Worm (Caenorhabditis elegans): ENCODE results near the gene hic-1.

DNA sequence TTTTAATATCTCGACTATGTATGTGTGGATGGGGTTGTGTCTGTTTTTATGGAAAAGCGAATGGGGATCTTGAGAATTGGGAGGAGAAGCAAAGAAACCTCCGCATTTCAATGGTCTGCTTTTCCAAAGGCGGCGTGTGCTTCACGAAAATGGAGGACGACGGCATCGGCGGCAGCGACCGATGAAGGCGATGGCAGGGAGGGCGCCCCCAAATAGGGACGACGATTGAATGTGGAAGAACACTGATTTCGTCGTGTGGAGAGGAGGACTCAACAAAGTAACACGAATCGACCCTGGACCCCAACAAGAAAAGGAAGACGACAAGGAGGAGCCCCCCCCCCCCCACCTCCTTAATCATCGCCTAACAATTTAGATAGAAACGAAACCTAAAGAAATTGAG is 25.6 kb downstream of the hic-1 start:
- no peak for TF ChIP-seq nhr-2 (tag; optimal IDR thresholded peaks at IDR 0.05)
- TF ChIP-seq ztf-11 (tag; optimal IDR thresholded peaks at IDR 0.05) = no peak
- TF ChIP-seq lin-32 (GFP tag; optimal IDR thresholded peaks at IDR 0.05) = no peak
- no peak for TF ChIP-seq lin-13 (tag; optimal IDR thresholded peaks at IDR 0.05)
- TF ChIP-seq unc-62 (GFP tag; optimal IDR thresholded peaks at IDR 0.05) = no peak
